Fruit fly (Drosophila melanogaster): ENCODE results near the gene CG3699.

Gene CG3699

dm6 chrX:946162-946561 is 1.1 kb downstream of the CG3699 start (continued):
- TF ChIP-seq CG9727 (GFP tag; optimal IDR thresholded peaks at IDR 0.05) (no peak), scrt (GFP tag; optimal IDR thresholded peaks at IDR 0.05) (no peak), CG10543 (GFP tag; optimal IDR thresholded peaks at IDR 0.05) (peak; percentile 36), vnd (GFP tag; IDR thresholded peaks at IDR 0.05; ENCODE audit: partially characterized antibody) (0 out of 3 replicates have a peak, but pooled peaks have one; percentile 41), Deaf1 (tag; optimal IDR thresholded peaks at IDR 0.05) (peak; percentile 9), CG34422 (GFP tag; IDR thresholded peaks at IDR 0.05) (no peak), BtbVII (GFP tag; optimal IDR thresholded peaks at IDR 0.05) (no peak), Bteb2 (GFP tag; optimal IDR thresholded peaks at IDR 0.05) (no peak), HLH54F (GFP tag; optimal IDR thresholded peaks at IDR 0.05) (no peak), gem (tag; optimal IDR thresholded peaks at IDR 0.05) (no peak), CG15514 (GFP tag; optimal IDR thresholded peaks at IDR 0.05) (no peak), CTCF (GFP tag; optimal IDR thresholded peaks at IDR 0.05) (no peak), CG17385 (GFP tag; optimal IDR thresholded peaks at IDR 0.05) (no peak), corto (GFP tag; optimal IDR thresholded peaks at IDR 0.05) (no peak), run (tag; optimal IDR thresholded peaks at IDR 0.05) (peak; percentile 12), grau (tag; optimal IDR thresholded peaks at IDR 0.05) (no peak), abd-A (tag; optimal IDR thresholded peaks at IDR 0.05) (peak; percentile 15), sd (tag; optimal IDR thresholded peaks at IDR 0.05) (peak; percentile 84), gt (GFP tag; IDR thresholded peaks at IDR 0.05) (no peak), CG31441 (GFP tag; IDR thresholded peaks at IDR 0.05) (no peak), wek (GFP tag; optimal IDR thresholded peaks at IDR 0.05) (no peak), CG14441 (GFP tag; IDR thresholded peaks at IDR 0.05) (no peak), sug (tag; optimal IDR thresholded peaks at IDR 0.05) (peak; percentile 96), hth (optimal IDR thresholded peaks at IDR 0.05) (no peak), CG6765 (GFP tag; optimal IDR thresholded peaks at IDR 0.05) (no peak), GATAe (GFP tag; conservative IDR thresholded peaks at IDR 0.05) (peak; percentile 87), B-H1 (GFP tag; IDR thresholded peaks at IDR 0.05) (no peak), CG34224 (GFP tag; IDR thresholded peaks at IDR 0.05; ENCODE audit: partially characterized antibody) (no peak), CG6791 (GFP tag; IDR thresholded peaks at IDR 0.05; ENCODE audit: partially characterized antibody) (no peak), Adf1 (GFP tag; IDR thresholded peaks at IDR 0.05) (peak; percentile 31; the same call in 1 of the 2 replicates), CG1233 (GFP tag; optimal IDR thresholded peaks at IDR 0.05) (no peak), CG9932 (GFP tag; IDR thresholded peaks at IDR 0.05) (no peak), H15 (GFP tag; IDR thresholded peaks at IDR 0.05) (no peak), YL-1 (GFP tag; optimal IDR thresholded peaks at IDR 0.05) (no peak), Abd-B (GFP tag; optimal IDR thresholded peaks at IDR 0.05) (no peak), ewg (GFP tag; optimal IDR thresholded peaks at IDR 0.05) (no peak), sc (optimal IDR thresholded peaks at IDR 0.05) (no peak), sc (GFP tag; optimal IDR thresholded peaks at IDR 0.05) (no peak)

- peak; percentile 27 for TF ChIP-seq CTCF (GFP tag; optimal IDR thresholded peaks at IDR 0.05)
- peak; percentile 29 for TF ChIP-seq pita (GFP tag; optimal IDR thresholded peaks at IDR 0.05)
- peak; percentile 15 for TF ChIP-seq Ets65A (GFP tag)
- peak; percentile 57 for TF ChIP-seq CG6654 (GFP tag; optimal IDR thresholded peaks at IDR 0.05)
- no peak for TF ChIP-seq Bteb2 (GFP tag; optimal IDR thresholded peaks at IDR 0.05)
- TF ChIP-seq onecut (GFP tag; IDR thresholded peaks at IDR 0.05), result peak; percentile 90
- no peak for TF ChIP-seq CG16813 (GFP tag; IDR thresholded peaks at IDR 0.05; ENCODE audit: partially characterized antibody)
- no peak for TF ChIP-seq otp (GFP tag; IDR thresholded peaks at IDR 0.05)
Observed at dm6 chrX:945446-946013, 1.8 kb downstream of the CG3699 start, which contains the start of gene CG3703. TSS of gene CG3703 (minus strand) at chrX:945773.

Data from whole organism, embryonic.